Worm (Caenorhabditis elegans) whole organism, young adult: ENCODE data around the gene C47G2.4.

ENCODE experiments used
- B0261.1 ChIP-seq: sonication (generic microtip); optimal IDR thresholded peaks from 2 replicates; lab custom pipeline; 2016; ENCODE audit warnings: mild to moderate bottlenecking, missing genetic modification characterization, moderate library complexity, missing compliant biosample characterization
- C06A6.2 ChIP-seq: fragments of 200-800 bp; sonication (Bioruptor generic); conservative IDR thresholded peaks from 2 replicates; pipeline ENCODE4 v1.3.6; 2022; ENCODE audit warnings: missing genetic modification characterization, missing compliant biosample characterization
- C17E4.6 ChIP-seq: fragments of 200-800 bp; sonication (Bioruptor generic); IDR thresholded peaks from 2 replicates; pipeline ENCODE4 v1.3.6; 2022; ENCODE audit warnings: missing genetic modification reagents, missing genetic modification characterization, missing compliant biosample characterization
- F10E7.11 ChIP-seq: sonication (generic microtip); optimal IDR thresholded peaks from 2 replicates; lab custom pipeline; 2017; ENCODE audit warnings: mild to moderate bottlenecking, missing genetic modification characterization, moderate library complexity, missing compliant biosample characterization
- F37B4.10 ChIP-seq: fragments of 200-800 bp; sonication (Bioruptor generic); IDR thresholded peaks from 2 replicates; pipeline ENCODE4 v1.3.6; 2022; ENCODE audit warnings: missing genetic modification characterization, missing compliant biosample characterization
- F39B2.1 ChIP-seq: fragments of 200-800 bp; sonication (Bioruptor generic); IDR thresholded peaks from 2 replicates; pipeline ENCODE4 v1.3.6; 2022; ENCODE audit warnings: missing genetic modification reagents, missing genetic modification characterization, missing compliant biosample characterization
- Y53F4B.3 ChIP-seq: fragments of 200-800 bp; sonication (Bioruptor generic); IDR thresholded peaks from 2 replicates; pipeline ENCODE4 v1.3.6; 2022; ENCODE audit warnings: missing genetic modification reagents, missing genetic modification characterization, missing compliant biosample characterization
- Y67H2A.10 ChIP-seq: fragments of 200-800 bp; sonication (Bioruptor generic); conservative IDR thresholded peaks from 2 replicates; pipeline ENCODE4 v1.3.6; 2022; ENCODE audit warnings: missing genetic modification reagents, missing genetic modification characterization, missing compliant biosample characterization
- Y79H2A.3 ChIP-seq: fragments of 200-800 bp; sonication (Bioruptor generic); conservative IDR thresholded peaks from 2 replicates; pipeline ENCODE4 v1.3.6; 2022; ENCODE audit warnings: missing genetic modification reagents, missing genetic modification characterization, missing compliant biosample characterization
- ama-1 ChIP-seq, 3 experiments: fragments of 150-350 bp in 1 of 3; sonication (generic microtip) in 2 of 3; optimal IDR thresholded peaks; 2 replicates each; lab custom pipeline; 2014 to 2018; ENCODE audit warnings: missing biosample characterization in 2 of 3, missing genetic modification characterization in 2 of 3, missing genetic modification reagents in 2 of 3
- aptf-2 ChIP-seq: fragments of 200-800 bp; sonication (Bioruptor generic); conservative IDR thresholded peaks from 2 replicates; pipeline ENCODE4 v1.3.6; 2022; ENCODE audit warnings: missing genetic modification reagents, missing genetic modification characterization, missing compliant biosample characterization
- aptf-3 ChIP-seq: fragments of 200-800 bp; sonication (Bioruptor generic); IDR thresholded peaks from 2 replicates; pipeline ENCODE4 v1.3.6; 2022; ENCODE audit warnings: missing genetic modification characterization, missing compliant biosample characterization
- attf-3 ChIP-seq: fragments of 200-800 bp; sonication (Bioruptor generic); conservative IDR thresholded peaks from 2 replicates; pipeline ENCODE4 v1.3.6; 2022; ENCODE audit warnings: missing genetic modification reagents, missing genetic modification characterization, missing compliant biosample characterization
- cebp-1 ChIP-seq, 2 experiments: fragments of 200-800 bp in 1 of 2; sonication (Bioruptor generic) in 1 of 2; sonication (generic microtip) in 1 of 2; IDR thresholded peaks in 1 of 2; optimal IDR thresholded peaks in 1 of 2; 2 replicates each; pipeline versions ENCODE4 v1.3.6 to Lab custom; 2017 to 2022; ENCODE audit warnings: missing compliant biosample characterization in 2 of 2, missing genetic modification characterization in 2 of 2, mild to moderate bottlenecking in 1 of 2, missing genetic modification reagents in 1 of 2, moderate library complexity in 1 of 2
- ceh-100 ChIP-seq: fragments of 200-800 bp; sonication (Bioruptor generic); IDR thresholded peaks from 2 replicates; pipeline ENCODE4 v1.3.6; 2022; ENCODE audit warnings: missing genetic modification reagents, missing genetic modification characterization, missing compliant biosample characterization
- ceh-58 ChIP-seq: fragments of 200-800 bp; sonication (Bioruptor generic); IDR thresholded peaks from 2 replicates; pipeline ENCODE4 v1.3.6; 2022; ENCODE audit warnings: missing genetic modification characterization, missing compliant biosample characterization
- ceh-79 ChIP-seq: sonication (generic microtip); optimal IDR thresholded peaks from 2 replicates; lab custom pipeline; 2017; ENCODE audit warnings: mild to moderate bottlenecking, missing genetic modification characterization, missing compliant biosample characterization
- efl-1 ChIP-seq: fragments of 150-350 bp; optimal IDR thresholded peaks from 2 replicates; lab custom pipeline; 2014; ENCODE audit warnings: missing biosample characterization, missing genetic modification reagents, missing genetic modification characterization
- egl-18 ChIP-seq: fragments of 200-800 bp; sonication (Bioruptor generic); IDR thresholded peaks from 2 replicates; pipeline ENCODE4 v1.3.6; 2022; ENCODE audit warnings: missing genetic modification reagents, missing genetic modification characterization, missing compliant biosample characterization
- egl-44 ChIP-seq: fragments of 200-800 bp; sonication (Bioruptor generic); IDR thresholded peaks from 2 replicates; pipeline ENCODE4 v1.3.6; 2022; ENCODE audit warnings: missing genetic modification reagents, missing genetic modification characterization, missing compliant biosample characterization
- egrh-3 ChIP-seq: fragments of 200-800 bp; sonication (Bioruptor generic); IDR thresholded peaks from 2 replicates; pipeline ENCODE4 v1.3.6; 2022; ENCODE audit warnings: missing genetic modification reagents, missing genetic modification characterization, missing compliant biosample characterization
- fkh-3 ChIP-seq: sonication (generic microtip); optimal IDR thresholded peaks from 2 replicates; lab custom pipeline; 2016; ENCODE audit warnings: mild to moderate bottlenecking, missing genetic modification characterization, missing compliant biosample characterization
- gei-17 ChIP-seq: fragments of 200-800 bp; sonication (Bioruptor generic); optimal IDR thresholded peaks from 2 replicates; lab custom pipeline; 2018; ENCODE audit warnings: mild to moderate bottlenecking, missing genetic modification characterization, missing compliant biosample characterization
- hlh-12 ChIP-seq: sonication (generic microtip); optimal IDR thresholded peaks from 2 replicates; lab custom pipeline; 2016; ENCODE audit warnings: missing genetic modification characterization, missing compliant biosample characterization
- hmg-20 ChIP-seq: fragments of 200-800 bp; sonication (Bioruptor generic); IDR thresholded peaks from 2 replicates; pipeline ENCODE4 v1.3.6; 2022; ENCODE audit warnings: missing genetic modification reagents, missing genetic modification characterization, missing compliant biosample characterization
- lag-1 ChIP-seq: fragments of 200-800 bp; sonication (Bioruptor generic); IDR thresholded peaks from 2 replicates; pipeline ENCODE4 v1.3.6; 2022; ENCODE audit warnings: missing genetic modification reagents, missing genetic modification characterization, missing compliant biosample characterization
- lir-1 ChIP-seq: fragments of 200-800 bp; sonication (Bioruptor generic); conservative IDR thresholded peaks from 2 replicates; pipeline ENCODE4 v1.3.6; 2022; ENCODE audit warnings: missing genetic modification reagents, missing genetic modification characterization, missing compliant biosample characterization
- madf-3 ChIP-seq: fragments of 200-800 bp; sonication (Bioruptor generic); IDR thresholded peaks from 2 replicates; pipeline ENCODE4 v1.3.6; 2022; ENCODE audit warnings: missing genetic modification reagents, missing genetic modification characterization, missing compliant biosample characterization
- madf-6 ChIP-seq: fragments of 200-800 bp; sonication (Bioruptor generic); IDR thresholded peaks from 2 replicates; pipeline ENCODE4 v1.3.6; 2022; ENCODE audit warnings: missing genetic modification reagents, missing genetic modification characterization, missing compliant biosample characterization
- mcd-1 ChIP-seq: fragments of 200-800 bp; sonication (Bioruptor generic); IDR thresholded peaks from 2 replicates; pipeline ENCODE4 v1.3.6; 2022; ENCODE audit warnings: missing genetic modification reagents, missing genetic modification characterization, missing compliant biosample characterization
- nfyb-1 ChIP-seq: fragments of 200-800 bp; sonication (Bioruptor generic); IDR thresholded peaks from 2 replicates; pipeline ENCODE4 v1.3.6; 2022; ENCODE audit warnings: missing genetic modification reagents, missing genetic modification characterization, missing compliant biosample characterization
- nhr-120 ChIP-seq: fragments of 200-800 bp; sonication (Bioruptor generic); IDR thresholded peaks from 2 replicates; pipeline ENCODE4 v1.3.6; 2022; ENCODE audit warnings: missing genetic modification characterization, missing compliant biosample characterization
- nhr-27 ChIP-seq: fragments of 200-800 bp; sonication (Bioruptor generic); optimal IDR thresholded peaks from 2 replicates; lab custom pipeline; 2018; ENCODE audit warnings: mild to moderate bottlenecking, missing genetic modification characterization, moderate library complexity, missing compliant biosample characterization
- nhr-80 ChIP-seq: sonication (generic microtip); optimal IDR thresholded peaks from 2 replicates; lab custom pipeline; 2016; ENCODE audit warnings: missing genetic modification characterization, missing compliant biosample characterization
- nhr-90 ChIP-seq: sonication (generic microtip); optimal IDR thresholded peaks from 2 replicates; lab custom pipeline; 2016; ENCODE audit warnings: missing genotype, mild to moderate bottlenecking, missing genetic modification characterization, missing compliant biosample characterization
- pbrm-1 ChIP-seq: fragments of 200-800 bp; sonication (Bioruptor generic); IDR thresholded peaks from 2 replicates; pipeline ENCODE4 v1.3.6; 2022; ENCODE audit warnings: missing genetic modification reagents, missing genetic modification characterization, missing compliant biosample characterization
- sea-2 ChIP-seq: fragments of 200-800 bp; sonication (Bioruptor generic); IDR thresholded peaks from 2 replicates; pipeline ENCODE4 v1.3.6; 2022; ENCODE audit warnings: missing genetic modification characterization, missing compliant biosample characterization
- snpc-1.1 ChIP-seq: sonication (generic microtip); optimal IDR thresholded peaks from 2 replicates; lab custom pipeline; 2017; ENCODE audit warnings: missing genetic modification characterization, mild to moderate bottlenecking, missing compliant biosample characterization, antibody characterized with exemption, moderate library complexity, missing genotype, missing genetic modification reagents; ENCODE audit not compliant: insufficient read depth
- snpc-4 ChIP-seq, 5 experiments: fragments of 150-350 bp in 1 of 5; sonication (generic microtip) in 4 of 5; optimal IDR thresholded peaks; 2 replicates each; lab custom pipeline; 2014 to 2018; ENCODE audit warnings: missing genetic modification characterization in 5 of 5, missing biosample characterization in 3 of 5, antibody characterized with exemption in 2 of 5, mild to moderate bottlenecking in 2 of 5, missing compliant biosample characterization in 2 of 5, missing genotype in 2 of 5, moderate library complexity in 2 of 5, missing genetic modification reagents in 1 of 5
- tbp1 ChIP-seq: fragments of 200-800 bp; sonication (Bioruptor generic); optimal IDR thresholded peaks from 2 replicates; lab custom pipeline; 2018; ENCODE audit warnings: mild to moderate bottlenecking, missing genetic modification characterization, missing compliant biosample characterization
- tlf-1 ChIP-seq: fragments of 200-800 bp; sonication (Bioruptor generic); optimal IDR thresholded peaks from 2 replicates; lab custom pipeline; 2018; ENCODE audit warnings: mild to moderate bottlenecking, missing genetic modification characterization, missing compliant biosample characterization
- zfh-2 ChIP-seq: fragments of 200-800 bp; sonication (Bioruptor generic); conservative IDR thresholded peaks from 2 replicates; pipeline ENCODE4 v1.3.6; 2022; ENCODE audit warnings: missing genetic modification reagents, missing genetic modification characterization, missing compliant biosample characterization
- ztf-22 ChIP-seq: fragments of 200-800 bp; sonication (Bioruptor generic); optimal IDR thresholded peaks from 2 replicates; lab custom pipeline; 2018; ENCODE audit warnings: mild to moderate bottlenecking, missing genetic modification characterization, moderate library complexity, missing compliant biosample characterization
- ztf-26 ChIP-seq: sonication (generic microtip); optimal IDR thresholded peaks from 2 replicates; lab custom pipeline; 2017; ENCODE audit warnings: missing genetic modification characterization, missing compliant biosample characterization
- ztf-6 ChIP-seq: fragments of 200-800 bp; sonication (Bioruptor generic); IDR thresholded peaks from 2 replicates; pipeline ENCODE4 v1.3.6; 2022; ENCODE audit warnings: missing genetic modification reagents, missing genetic modification characterization, missing compliant biosample characterization

The C47G2.4 gene

DNA sequence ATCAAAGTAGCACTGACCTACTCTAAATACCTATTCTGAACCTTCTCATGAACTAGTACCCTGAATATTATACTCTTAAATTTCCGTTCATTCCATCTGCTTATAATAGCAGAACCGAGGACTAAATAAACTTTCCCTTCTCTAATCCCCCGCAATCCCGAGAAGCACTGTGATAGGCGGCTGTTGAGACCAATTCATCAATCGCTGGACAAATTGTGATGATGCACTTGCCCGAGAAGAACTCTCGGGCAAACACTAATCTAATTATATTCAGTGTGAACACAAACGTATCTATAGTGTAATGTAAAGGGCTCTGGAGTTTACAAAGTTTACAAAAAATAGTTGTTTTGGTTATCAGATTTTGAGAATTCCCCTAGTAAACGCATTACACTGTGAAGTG lies 18.5 kb downstream of the C47G2.4 start:
- TF ChIP-seq fkh-3 (tag; lab: Kevin White, UChicago) (no peak), lag-1 (no peak), hlh-12 (tag; lab: Kevin White, UChicago) (no peak), C06A6.2 (no peak), C17E4.6 (no peak), B0261.1 (tag; lab: Kevin White, UChicago) (no peak), F10E7.11 (tag; lab: Kevin White, UChicago) (no peak), Y67H2A.10 (GFP tag; lab: Robert Waterston, UW) (no peak), aptf-2 (no peak), nfyb-1 (GFP tag; lab: Robert Waterston, UW) (no peak), pbrm-1 (no peak), hmg-20 (no peak), tlf-1 (GFP tag; lab: Kevin White, UChicago) (no peak), nhr-27 (no peak)
- TF ChIP-seq, all 124 proteins: peak for 0

DNA sequence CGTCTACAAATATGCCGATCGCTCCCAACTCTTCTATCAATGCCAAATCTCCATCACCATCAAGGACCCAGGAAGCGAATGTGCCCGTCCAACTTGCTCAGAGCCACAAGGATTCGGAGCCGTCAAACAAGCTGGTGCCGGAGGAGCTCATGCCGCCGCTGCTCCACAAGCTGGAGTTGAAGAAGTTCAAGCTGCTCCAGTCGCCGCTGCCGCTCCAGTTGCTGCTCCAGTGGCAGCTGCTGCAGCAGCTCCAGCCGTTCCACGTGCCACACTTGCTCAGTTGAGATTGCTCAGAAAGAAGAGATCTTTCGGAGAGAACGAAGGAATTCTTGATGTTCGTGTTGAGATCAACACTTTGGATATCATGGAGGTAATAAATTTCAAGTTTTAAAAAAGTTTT lies 22.6 kb downstream of the C47G2.4 start:
- TF ChIP-seq mcd-1 (GFP tag; lab: Robert Waterston, UW) (no peak), F39B2.1 (GFP tag; lab: Robert Waterston, UW) (no peak), zfh-2 (GFP tag; lab: Robert Waterston, UW) (peak; percentile 85), egrh-3 (GFP tag; lab: Robert Waterston, UW) (peak; percentile 83)

DNA sequence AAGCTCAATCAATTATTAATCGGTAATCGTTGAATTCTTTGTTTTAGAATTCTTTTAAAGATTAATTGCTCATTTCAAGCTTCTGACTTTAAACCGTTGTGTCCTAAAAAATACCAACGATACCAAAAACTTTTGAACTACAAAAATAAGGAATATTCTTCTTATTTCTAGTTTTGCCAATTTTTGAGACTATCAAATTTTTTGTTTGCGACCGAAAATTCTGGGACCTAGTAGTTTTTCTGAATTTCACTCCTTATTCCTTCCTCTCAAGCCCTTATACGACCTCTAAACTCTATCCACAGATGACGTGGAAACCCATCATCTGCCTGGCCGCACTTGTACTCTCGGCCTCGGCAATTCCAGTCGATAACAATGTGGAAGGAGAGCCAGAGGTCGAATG lies 24.6 kb downstream of the C47G2.4 start, which contains the start of gene cut-1:
cut-1 (plus strand) TSS at position 301 of the 400 bp plus-strand sequence.
- TF ChIP-seq attf-3 (GFP tag; lab: Robert Waterston, UW) = no peak
- TF ChIP-seq ama-1 (optimal IDR thresholded peaks at IDR 0.05; lab: Kevin White, UChicago) = no peak
- TF ChIP-seq ama-1 (GFP tag; optimal IDR thresholded peaks at IDR 0.05; lab: Kevin White, UChicago) = no peak
- TF ChIP-seq snpc-1.1 (tag; lab: Kevin White, UChicago) = no peak
- no peak for TF ChIP-seq lir-1 (GFP tag; lab: Robert Waterston, UW)
- TF ChIP-seq ztf-26 (tag; lab: Kevin White, UChicago) = no peak
- TF ChIP-seq C06A6.2 = no peak
- TF ChIP-seq C17E4.6 = no peak
- TF ChIP-seq snpc-4 (GFP tag; optimal IDR thresholded peaks at IDR 0.05; lab: Kevin White, UChicago) = no peak
- no peak for TF ChIP-seq snpc-4 (tag; optimal IDR thresholded peaks at IDR 0.05; lab: Kevin White, UChicago)
- no peak for TF ChIP-seq egl-18
- no peak for TF ChIP-seq Y53F4B.3 (GFP tag; lab: Robert Waterston, UW)
- no peak for TF ChIP-seq aptf-3 (GFP tag; lab: Robert Waterston, UW)
- no peak for TF ChIP-seq nhr-120 (GFP tag; lab: Robert Waterston, UW)
- TF ChIP-seq sea-2 (GFP tag; lab: Robert Waterston, UW) = no peak
- no peak for TF ChIP-seq nhr-90 (tag; lab: Kevin White, UChicago)
- no peak for TF ChIP-seq F37B4.10 (GFP tag; lab: Robert Waterston, UW)
- no peak for TF ChIP-seq cebp-1 (GFP tag; IDR thresholded peaks at IDR 0.05; lab: Robert Waterston, UW)
- TF ChIP-seq cebp-1 (tag; optimal IDR thresholded peaks at IDR 0.05; lab: Kevin White, UChicago) = no peak
- no peak for TF ChIP-seq ceh-58 (GFP tag; lab: Robert Waterston, UW)

DNA sequence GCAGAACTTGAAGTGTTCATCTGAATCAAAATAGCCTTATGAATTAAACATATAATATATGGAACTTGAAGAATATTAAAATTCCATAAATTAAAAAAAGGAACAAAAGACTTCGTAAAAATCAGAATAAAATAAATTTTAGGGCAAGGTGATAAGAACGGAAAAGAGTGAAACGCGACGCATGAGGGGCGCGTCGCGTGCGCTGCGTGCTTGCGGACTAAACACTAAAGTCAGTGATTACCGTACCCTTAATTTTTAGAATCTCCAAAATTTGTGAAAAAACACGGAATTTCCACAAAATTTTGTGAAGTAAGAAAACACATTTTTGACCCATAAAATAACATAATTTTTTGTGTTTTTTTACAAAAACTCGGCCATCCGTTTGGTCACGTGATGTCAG lies 32.2 kb downstream of the C47G2.4 start, which contains the start of gene T05B9.1:
T05B9.1 (minus strand) TSS at position 20 of the 400 bp plus-strand sequence.
- TF ChIP-seq ztf-6 (GFP tag; lab: Robert Waterston, UW) = no peak
- peak; percentile 38 for TF ChIP-seq efl-1 (GFP tag; lab: Kevin White, UChicago)
- no peak for TF ChIP-seq ceh-79
- no peak for TF ChIP-seq nhr-80
- TF ChIP-seq madf-6 (GFP tag; lab: Robert Waterston, UW) = no peak
- TF ChIP-seq Y53F4B.3 (GFP tag; lab: Robert Waterston, UW) = no peak
- TF ChIP-seq F10E7.11 (tag; lab: Kevin White, UChicago) = no peak
- peak; percentile 95 for TF ChIP-seq madf-3
- TF ChIP-seq ztf-22 (GFP tag; lab: Kevin White, UChicago) = no peak
- TF ChIP-seq ceh-100 (GFP tag; lab: Robert Waterston, UW) = no peak
- TF ChIP-seq Y79H2A.3 = no peak
- TF ChIP-seq egl-44 (GFP tag; lab: Robert Waterston, UW) = no peak
- no peak for TF ChIP-seq gei-17 (GFP tag; lab: Kevin White, UChicago)
- no peak for TF ChIP-seq hlh-12 (tag; lab: Kevin White, UChicago)
- TF ChIP-seq tbp1 (GFP tag; lab: Kevin White, UChicago) = no peak
